Worm (Caenorhabditis elegans): Measurements from ENCODE around the gene K08B12.3.

K08B12.3 gene

DNA sequence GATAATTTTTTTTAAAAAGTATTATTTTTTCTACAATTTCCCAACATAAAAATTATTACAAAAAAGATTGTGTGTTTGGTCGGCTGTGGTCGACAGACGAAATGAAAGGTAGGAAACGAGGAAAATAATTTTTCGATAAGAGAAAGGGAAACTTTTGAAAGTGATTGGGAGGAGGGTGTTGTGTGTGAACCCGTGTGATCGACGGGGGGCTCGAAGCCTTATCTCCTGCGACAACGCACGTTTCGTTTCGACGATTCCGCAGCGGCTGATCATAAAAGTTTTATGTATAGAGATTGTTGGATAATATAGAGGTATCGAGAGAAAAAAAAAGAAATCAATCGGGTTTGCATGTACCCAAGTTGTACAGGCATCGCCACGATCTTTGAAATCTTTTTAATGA lies 8.3 kb downstream of the K08B12.3 start (continued):
- TF ChIP-seq ceh-20 (GFP tag; IDR thresholded peaks at IDR 0.05) (peak; percentile 16; the same call in 1 of the 2 replicates), nhr-102 (tag; optimal IDR thresholded peaks at IDR 0.05) (peak; percentile 25), nhr-42 (GFP tag; IDR thresholded peaks at IDR 0.05) (no peak), nhr-41 (GFP tag; IDR thresholded peaks at IDR 0.05) (0 out of 2 replicates have a peak, but pooled peaks have one; percentile 20), jun-1 (tag; optimal IDR thresholded peaks at IDR 0.05) (no peak), lin-1 (GFP tag; IDR thresholded peaks at IDR 0.05) (peak; percentile 85), dve-1 (tag; optimal IDR thresholded peaks at IDR 0.05; ENCODE audit: insufficient read depth) (peak; percentile 73), unc-39 (tag; optimal IDR thresholded peaks at IDR 0.05) (no peak), skn-1 (tag; optimal IDR thresholded peaks at IDR 0.05) (no peak), ceh-28 (tag; optimal IDR thresholded peaks at IDR 0.05) (no peak), nhr-77 (tag; optimal IDR thresholded peaks at IDR 0.05) (peak; percentile 51), snpc-1.2 (GFP tag; IDR thresholded peaks at IDR 0.05) (no peak), hmg-1.1 (GFP tag; IDR thresholded peaks at IDR 0.05) (no peak), nhr-28 (tag; optimal IDR thresholded peaks at IDR 0.05) (peak; percentile 74), aly-2 (tag; optimal IDR thresholded peaks at IDR 0.05) (no peak), aha-1 (tag) (no peak), pqm-1 (tag; optimal IDR thresholded peaks at IDR 0.05) (peak; percentile 36), daf-12 (tag; optimal IDR thresholded peaks at IDR 0.05) (no peak)

DNA sequence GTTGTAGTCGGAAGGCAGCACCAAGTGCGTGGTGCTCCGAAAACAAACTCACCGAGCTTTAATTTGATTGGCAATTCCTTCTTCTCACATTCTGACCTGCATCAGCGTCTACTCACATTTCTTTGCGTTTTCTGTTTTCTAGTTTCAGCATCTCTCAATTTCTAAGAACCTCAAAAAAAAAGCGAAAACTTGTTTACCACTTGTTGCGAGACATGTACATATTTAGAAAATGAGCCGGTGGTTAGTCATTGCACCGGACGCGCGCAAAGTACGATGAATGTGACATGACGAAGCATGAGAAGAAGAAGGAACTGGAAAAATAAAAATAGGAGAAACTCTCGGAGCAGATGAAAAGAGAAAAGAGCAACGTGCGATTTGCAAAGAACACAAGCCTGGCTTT lies 9.7 kb downstream of the K08B12.3 start:
- no peak for TF ChIP-seq R02D3.7 (tag; optimal IDR thresholded peaks at IDR 0.05)
- no peak for TF ChIP-seq lin-29 (GFP tag; IDR thresholded peaks at IDR 0.05)
- no peak for TF ChIP-seq F26F4.8 (GFP tag; conservative IDR thresholded peaks at IDR 0.05)
- TF ChIP-seq lin-38 (GFP tag; IDR thresholded peaks at IDR 0.05), result no peak
- TF ChIP-seq lin-39 (tag; optimal IDR thresholded peaks at IDR 0.05), result no peak
- TF ChIP-seq spr-3 (GFP tag; optimal IDR thresholded peaks at IDR 0.05), result no peak
- TF ChIP-seq F10B5.3 (tag; optimal IDR thresholded peaks at IDR 0.05), result no peak
- TF ChIP-seq dmd-9 (GFP tag; IDR thresholded peaks at IDR 0.05), result no peak
- TF ChIP-seq F44E2.7 (GFP tag; IDR thresholded peaks at IDR 0.05), result no peak
- no peak for TF ChIP-seq egl-27 (tag; optimal IDR thresholded peaks at IDR 0.05)
- TF ChIP-seq zfp-3 (GFP tag; conservative IDR thresholded peaks at IDR 0.05), result no peak
- no peak for TF ChIP-seq jun-1 (tag; optimal IDR thresholded peaks at IDR 0.05)
- no peak for TF ChIP-seq unc-130 (GFP tag; optimal IDR thresholded peaks at IDR 0.05)
- no peak for TF ChIP-seq ZK546.5 (tag; optimal IDR thresholded peaks at IDR 0.05)
- no peak for TF ChIP-seq lir-3 (tag; optimal IDR thresholded peaks at IDR 0.05)
- no peak for TF ChIP-seq nhr-42 (GFP tag; IDR thresholded peaks at IDR 0.05)
- TF ChIP-seq Y105C5A.15 (GFP tag; IDR thresholded peaks at IDR 0.05), result no peak
- TF ChIP-seq saeg-2 (GFP tag; IDR thresholded peaks at IDR 0.05), result no peak
- no peak for TF ChIP-seq ceh-20 (GFP tag; IDR thresholded peaks at IDR 0.05)
- TF ChIP-seq zip-11 (GFP tag; IDR thresholded peaks at IDR 0.05), result no peak
- TF ChIP-seq mes-2 (tag; optimal IDR thresholded peaks at IDR 0.05; ENCODE audit: poor library complexity, severe bottlenecking), result no peak
- no peak for TF ChIP-seq php-3 (GFP tag; IDR thresholded peaks at IDR 0.05)
- TF ChIP-seq ceh-28 (tag; optimal IDR thresholded peaks at IDR 0.05), result no peak
- TF ChIP-seq dmd-6 (GFP tag; IDR thresholded peaks at IDR 0.05), result 0 out of 2 replicates have a peak, but pooled peaks have one; percentile 11
- TF ChIP-seq hmg-1.1 (GFP tag; IDR thresholded peaks at IDR 0.05), result peak; percentile 10; the same call in 1 of the 2 replicates
- peak; percentile 55 for TF ChIP-seq nhr-6 (tag; optimal IDR thresholded peaks at IDR 0.05)
- TF ChIP-seq lin-15B (tag; optimal IDR thresholded peaks at IDR 0.05), result no peak
- TF ChIP-seq hif-1 (tag; optimal IDR thresholded peaks at IDR 0.05), result peak in 1 of 2 experiments; percentile 85
- no peak for TF ChIP-seq sdz-12 (GFP tag; optimal IDR thresholded peaks at IDR 0.05)
- peak; percentile 57 for TF ChIP-seq fkh-10 (GFP tag; optimal IDR thresholded peaks at IDR 0.05)
- no peak for TF ChIP-seq T26A8.4 (GFP tag; IDR thresholded peaks at IDR 0.05)
- TF ChIP-seq aly-2 (tag; optimal IDR thresholded peaks at IDR 0.05), result no peak
- TF ChIP-seq duxl-1 (tag; optimal IDR thresholded peaks at IDR 0.05; ENCODE audit: poor library complexity), result no peak
- TF ChIP-seq ZK337.2 (GFP tag; IDR thresholded peaks at IDR 0.05), result no peak
- TF ChIP-seq dmd-8 (GFP tag; IDR thresholded peaks at IDR 0.05), result no peak
- no peak for TF ChIP-seq mxl-2 (GFP tag; conservative IDR thresholded peaks at IDR 0.05)
- TF ChIP-seq gei-8 (GFP tag; optimal IDR thresholded peaks at IDR 0.05), result no peak
- TF ChIP-seq hlh-30 (tag; optimal IDR thresholded peaks at IDR 0.05; ENCODE audit: insufficient read depth), result peak; percentile 45
